Fruit fly (Drosophila melanogaster) whole organism, embryonic: Measurements from ENCODE around the gene CG33939.

Experiments
- Adf1 ChIP-seq: fragments of 200-800 bp; sonication (Bioruptor generic); IDR thresholded peaks from 2 replicates; pipeline ENCODE4 v1.3.6; 2022; ENCODE audit warnings: missing biosample characterization, missing genetic modification characterization
- Antp ChIP-seq: fragments of 200-800 bp; sonication (Bioruptor generic); optimal IDR thresholded peaks from 3 replicates; lab custom pipeline; 2016; ENCODE audit warnings: missing biosample characterization, missing genetic modification characterization
- B-H1 ChIP-seq: fragments of 200-800 bp; sonication (Bioruptor generic); IDR thresholded peaks from 3 replicates; pipeline ENCODE4 v1.3.6; 2022; ENCODE audit warnings: missing biosample characterization, missing genetic modification characterization
- CG10274 ChIP-seq: fragments of 200-800 bp; sonication (Bioruptor generic); optimal IDR thresholded peaks from 3 replicates; lab custom pipeline; 2017; ENCODE audit warnings: missing biosample characterization, mild to moderate bottlenecking, missing genetic modification characterization
- CG12299 ChIP-seq: fragments of 200-800 bp; sonication (Bioruptor generic); optimal IDR thresholded peaks from 2 replicates; lab custom pipeline; 2018; ENCODE audit warnings: missing biosample characterization, mild to moderate bottlenecking, missing genetic modification characterization
- CG12391 ChIP-seq: fragments of 200-800 bp; sonication (Bioruptor generic); optimal IDR thresholded peaks from 3 replicates; lab custom pipeline; 2018; ENCODE audit warnings: missing biosample characterization, mild to moderate bottlenecking, missing genetic modification characterization, moderate library complexity
- CG14441 ChIP-seq: fragments of 200-800 bp; sonication (Bioruptor generic); IDR thresholded peaks from 2 replicates; pipeline ENCODE4 v1.3.6; 2022; ENCODE audit warnings: missing biosample characterization, missing genetic modification characterization
- CG17359 ChIP-seq: fragments of 200-800 bp; sonication (Bioruptor generic); optimal IDR thresholded peaks from 3 replicates; lab custom pipeline; 2018; ENCODE audit warnings: missing biosample characterization, mild to moderate bottlenecking, missing genetic modification characterization, moderate library complexity
- CG17385 ChIP-seq: fragments of 200-800 bp; sonication (Bioruptor generic); optimal IDR thresholded peaks from 3 replicates; lab custom pipeline; 2018; ENCODE audit warnings: missing biosample characterization, mild to moderate bottlenecking, missing genetic modification characterization
- CG17802 ChIP-seq: fragments of 200-800 bp; sonication (Bioruptor generic); optimal IDR thresholded peaks from 2 replicates; lab custom pipeline; 2018; ENCODE audit warnings: missing biosample characterization, mild to moderate bottlenecking, missing genetic modification characterization, moderate library complexity
- CG2712 ChIP-seq: fragments of 200-800 bp; optimal IDR thresholded peaks from 3 replicates; lab custom pipeline; 2019; ENCODE audit warnings: missing biosample characterization, mild to moderate bottlenecking, missing genetic modification characterization, moderate library complexity
- CG7556 ChIP-seq: fragments of 200-800 bp; sonication (Bioruptor generic); optimal IDR thresholded peaks from 2 replicates; lab custom pipeline; 2017; ENCODE audit warnings: missing biosample characterization, mild to moderate bottlenecking, missing genetic modification characterization
- CG8290 ChIP-seq, 3 experiments: fragments of 200-800 bp; sonication (Bioruptor generic); optimal IDR thresholded peaks; 2 replicates each; lab custom pipeline; 2016 to 2019; ENCODE audit warnings: missing biosample characterization in 3 of 3, missing genetic modification characterization in 3 of 3, mild to moderate bottlenecking in 2 of 3, moderate library complexity in 1 of 3
- CG8359 ChIP-seq: fragments of 200-800 bp; sonication (Bioruptor generic); optimal IDR thresholded peaks from 2 replicates; lab custom pipeline; 2017; ENCODE audit warnings: missing biosample characterization, mild to moderate bottlenecking, missing genetic modification characterization, borderline replicate concordance
- Chrac-16 ChIP-seq: fragments of 200-800 bp; sonication (Bioruptor generic); optimal IDR thresholded peaks from 3 replicates; lab custom pipeline; 2016; ENCODE audit warnings: missing biosample characterization, missing genetic modification characterization
- Dek ChIP-seq: fragments of 200-800 bp; sonication (Bioruptor generic); optimal IDR thresholded peaks from 3 replicates; lab custom pipeline; 2019; ENCODE audit warnings: missing biosample characterization, mild to moderate bottlenecking, missing genetic modification characterization, moderate library complexity
- E2f1 ChIP-seq: fragments of 200-800 bp; sonication (Bioruptor generic); IDR thresholded peaks from 2 replicates; pipeline ENCODE4 v1.3.6; 2022; ENCODE audit warnings: missing biosample characterization, missing genetic modification characterization
- Eip74EF ChIP-seq, 2 experiments: fragments of 200-800 bp in 1 of 2; fragments of >200 bp in 1 of 2; sonication (Bioruptor generic) in 1 of 2; optimal IDR thresholded peaks; 2 replicates each; lab custom pipeline; 2017 to 2019; ENCODE audit warnings: missing biosample characterization in 2 of 2, missing genetic modification characterization in 2 of 2, mild to moderate bottlenecking in 1 of 2, moderate library complexity in 1 of 2
- Ets65A ChIP-seq: fragments of 200-800 bp; sonication (Bioruptor generic); peaks from one replicate; lab custom pipeline; 2016; ENCODE audit warnings: missing biosample characterization, missing genetic modification characterization
- Gsc ChIP-seq: fragments of 200-800 bp; sonication (Bioruptor generic); IDR thresholded peaks from 2 replicates; pipeline ENCODE4 v1.3.6; 2022; ENCODE audit warnings: missing biosample characterization, missing genetic modification characterization
- HmgZ ChIP-seq: fragments of 200-800 bp; sonication (Bioruptor generic); optimal IDR thresholded peaks from 2 replicates; lab custom pipeline; 2018; ENCODE audit warnings: missing biosample characterization, mild to moderate bottlenecking, missing genetic modification characterization
- Ptx1 ChIP-seq: fragments of 200-800 bp; sonication (Bioruptor generic); IDR thresholded peaks from 2 replicates; pipeline ENCODE4 v1.3.6; 2022; ENCODE audit warnings: missing biosample characterization, missing genetic modification characterization
- Six4 ChIP-seq: fragments of 200-800 bp; sonication (Bioruptor generic); optimal IDR thresholded peaks from 2 replicates; lab custom pipeline; 2016; ENCODE audit warnings: missing biosample characterization, missing genetic modification characterization
- Sox102F ChIP-seq: fragments of 200-800 bp; sonication (Bioruptor generic); optimal IDR thresholded peaks from 2 replicates; lab custom pipeline; 2018; ENCODE audit warnings: missing biosample characterization, mild to moderate bottlenecking, missing genetic modification characterization, moderate library complexity
- Xbp1 ChIP-seq: fragments of 200-800 bp; sonication (Bioruptor generic); optimal IDR thresholded peaks from 3 replicates; lab custom pipeline; 2016; ENCODE audit warnings: missing biosample characterization, mild to moderate bottlenecking, missing genetic modification characterization
- az2 ChIP-seq: fragments of 200-800 bp; sonication (Bioruptor generic); optimal IDR thresholded peaks from 3 replicates; lab custom pipeline; 2016; ENCODE audit warnings: missing biosample characterization, missing genetic modification characterization
- chif ChIP-seq, 2 experiments: fragments of 200-800 bp; sonication (Bioruptor generic); optimal IDR thresholded peaks; 3 replicates each; lab custom pipeline; 2016; ENCODE audit warnings: missing biosample characterization in 2 of 2, missing genetic modification characterization in 2 of 2
- chinmo ChIP-seq: fragments of 200-800 bp; sonication (Bioruptor generic); IDR thresholded peaks from 4 replicates; pipeline ENCODE4 v1.3.6; 2022; ENCODE audit warnings: missing biosample characterization, missing genetic modification characterization; ENCODE audit not compliant: partially characterized antibody
- chn ChIP-seq: fragments of 200-800 bp; sonication (Bioruptor generic); optimal IDR thresholded peaks from 2 replicates; lab custom pipeline; 2016; ENCODE audit warnings: missing biosample characterization, missing genetic modification characterization
- ci ChIP-seq: fragments of 200-800 bp; sonication (Bioruptor generic); IDR thresholded peaks from 3 replicates; pipeline ENCODE4 v1.3.6; 2022; ENCODE audit warnings: missing biosample characterization, missing genetic modification characterization
- da ChIP-seq: fragments of 200-800 bp; sonication (Bioruptor generic); optimal IDR thresholded peaks from 2 replicates; lab custom pipeline; 2016; ENCODE audit warnings: missing biosample characterization, missing genetic modification characterization
- disco-r ChIP-seq: fragments of 200-800 bp; sonication (Bioruptor generic); optimal IDR thresholded peaks from 2 replicates; lab custom pipeline; 2016; ENCODE audit warnings: missing biosample characterization, missing genetic modification characterization
- dmrt11E ChIP-seq: fragments of 200-800 bp; sonication (Bioruptor generic); optimal IDR thresholded peaks from 3 replicates; lab custom pipeline; 2018; ENCODE audit warnings: missing biosample characterization, mild to moderate bottlenecking, missing genetic modification characterization, moderate library complexity
- dysf ChIP-seq: fragments of 200-800 bp; sonication (Bioruptor generic); IDR thresholded peaks from 3 replicates; pipeline ENCODE4 v1.3.6; 2022; ENCODE audit warnings: missing biosample characterization, missing genetic modification characterization
- gem ChIP-seq: fragments of 200-800 bp; sonication (Bioruptor generic); optimal IDR thresholded peaks from 2 replicates; lab custom pipeline; 2019; ENCODE audit warnings: missing biosample characterization, mild to moderate bottlenecking, missing genetic modification characterization, moderate library complexity
- grau ChIP-seq: fragments of 200-800 bp; optimal IDR thresholded peaks from 3 replicates; lab custom pipeline; 2019; ENCODE audit warnings: missing biosample characterization, mild to moderate bottlenecking, missing genetic modification characterization, moderate library complexity
- h ChIP-seq: fragments of >200 bp; optimal IDR thresholded peaks from 2 replicates; lab custom pipeline; 2017
- her ChIP-seq: fragments of 200-800 bp; sonication (Bioruptor generic); optimal IDR thresholded peaks from 2 replicates; lab custom pipeline; 2016; ENCODE audit warnings: missing biosample characterization, missing genetic modification characterization
- ind ChIP-seq: fragments of 200-800 bp; sonication (Bioruptor generic); optimal IDR thresholded peaks from 3 replicates; lab custom pipeline; 2016; ENCODE audit warnings: missing biosample characterization, missing genetic modification characterization
- knrl ChIP-seq: fragments of 200-800 bp; sonication (Bioruptor generic); IDR thresholded peaks from 3 replicates; pipeline ENCODE4 v1.3.6; 2022; ENCODE audit warnings: missing biosample characterization, missing genetic modification characterization; ENCODE audit not compliant: partially characterized antibody
- lab ChIP-seq: fragments of 200-800 bp; sonication (Bioruptor generic); optimal IDR thresholded peaks from 3 replicates; lab custom pipeline; 2017; ENCODE audit warnings: missing biosample characterization, missing genetic modification characterization, mild to moderate bottlenecking, moderate library complexity, missing genetic modification reagents
- prd ChIP-seq, 3 experiments: fragments of >200 bp in 2 of 3; fragments of 200-800 bp in 1 of 3; sonication (Bioruptor generic) in 1 of 3; optimal IDR thresholded peaks in 2 of 3; IDR thresholded peaks in 1 of 3; 2 replicates in 2 of 3; 3 replicates in 1 of 3; pipeline versions ENCODE4 v1.3.6 to Lab custom; 2017 to 2022; ENCODE audit warnings: missing biosample characterization in 1 of 3, missing genetic modification characterization in 1 of 3
- pum ChIP-seq: fragments of 200-800 bp; sonication (Bioruptor generic); optimal IDR thresholded peaks from 2 replicates; lab custom pipeline; 2016; ENCODE audit warnings: missing biosample characterization, missing genetic modification characterization
- row ChIP-seq: fragments of 200-800 bp; sonication (Bioruptor generic); IDR thresholded peaks from 3 replicates; pipeline ENCODE4 v1.3.6; 2022; ENCODE audit warnings: missing biosample characterization, missing genetic modification characterization
- sisA ChIP-seq: fragments of 200-800 bp; sonication (Bioruptor generic); IDR thresholded peaks from 2 replicates; pipeline ENCODE4 v1.3.6; 2022; ENCODE audit warnings: missing biosample characterization, missing genetic modification characterization
- slbo ChIP-seq: fragments of 200-800 bp; sonication (Bioruptor generic); IDR thresholded peaks from 2 replicates; pipeline ENCODE4 v1.3.6; 2022; ENCODE audit warnings: missing biosample characterization, missing genetic modification characterization
- so ChIP-seq: fragments of 200-800 bp; sonication (Bioruptor generic); IDR thresholded peaks from 3 replicates; pipeline ENCODE4 v1.3.6; 2022; ENCODE audit warnings: missing biosample characterization, missing genetic modification characterization
- tio ChIP-seq: fragments of 200-800 bp; sonication (Bioruptor generic); optimal IDR thresholded peaks from 2 replicates; lab custom pipeline; 2017; ENCODE audit warnings: missing biosample characterization, missing genetic modification characterization, inconsistent platforms
- zfh1 ChIP-seq: fragments of 200-800 bp; sonication (Bioruptor generic); IDR thresholded peaks from 3 replicates; pipeline ENCODE4 v1.3.6; 2022; ENCODE audit warnings: missing biosample characterization, missing genetic modification characterization

CG33939 gene

dm6 chrX:19172955-19173354, 1.7 kb downstream of the CG33939 start (continued):
- TF ChIP-seq CG17802 (tag; lab: Kevin White, UChicago), result no peak
- TF ChIP-seq ind (GFP tag; lab: Kevin White, UChicago), result peak; percentile 27
- peak; percentile 15 for TF ChIP-seq CG7556 (GFP tag; lab: Kevin White, UChicago)
- 0 out of 3 replicates have a peak, but pooled peaks have one; percentile 14 for TF ChIP-seq ci (GFP tag; lab: Robert Waterston, UW)
- peak; percentile 5 for TF ChIP-seq CG17385
- TF ChIP-seq Chrac-16 (GFP tag; lab: Kevin White, UChicago), result peak; percentile 33
- 0 out of 2 replicates have a peak, but pooled peaks have one; percentile 6 for TF ChIP-seq E2f1 (GFP tag; lab: Robert Waterston, UW)
- TF ChIP-seq Sox102F (GFP tag; lab: Kevin White, UChicago), result peak; percentile 28
- TF ChIP-seq dysf (GFP tag; lab: Robert Waterston, UW), result 0 out of 3 replicates have a peak, but pooled peaks have one; percentile 36
- no peak for TF ChIP-seq CG10274 (GFP tag; lab: Kevin White, UChicago)
- no peak for TF ChIP-seq CG8290 (GFP tag; optimal IDR thresholded peaks at IDR 0.05; lab: Kevin White, UChicago)
- peak in 1 of 2 experiments; percentile 27 for TF ChIP-seq CG8290 (tag; optimal IDR thresholded peaks at IDR 0.05; lab: Kevin White, UChicago)
- peak; percentile 6 for TF ChIP-seq CG12391 (tag; lab: Kevin White, UChicago)
- no peak for TF ChIP-seq Eip74EF (GFP tag; optimal IDR thresholded peaks at IDR 0.05; lab: Kevin White, UChicago)
- TF ChIP-seq chif (GFP tag; optimal IDR thresholded peaks at IDR 0.05; lab: Kevin White, UChicago), result peak; percentile 17 to 57
- TF ChIP-seq da, result no peak
- 0 out of 3 replicates have a peak, but pooled peaks have one; percentile 26 for TF ChIP-seq so (GFP tag; lab: Robert Waterston, UW)
- TF ChIP-seq Antp (GFP tag; lab: Kevin White, UChicago), result peak; percentile 19
- TF ChIP-seq Dek (tag; lab: Kevin White, UChicago), result no peak
- no peak for TF ChIP-seq prd (optimal IDR thresholded peaks at IDR 0.05; lab: Kevin White, UChicago)
- peak; percentile 52; the same call in 1 of the 3 replicates for TF ChIP-seq prd (GFP tag; IDR thresholded peaks at IDR 0.05; lab: Robert Waterston, UW)
- peak; percentile 19; the same call in 1 of the 2 replicates for TF ChIP-seq CG14441 (GFP tag; lab: Robert Waterston, UW)
- peak; percentile 41 for TF ChIP-seq gem (tag; lab: Kevin White, UChicago)
- no peak for TF ChIP-seq Six4 (GFP tag; lab: Kevin White, UChicago)
- no peak for TF ChIP-seq HmgZ
- TF ChIP-seq az2 (GFP tag; lab: Kevin White, UChicago), result peak; percentile 9
- 0 out of 3 replicates have a peak, but pooled peaks have one; percentile 18 for TF ChIP-seq zfh1 (GFP tag; lab: Robert Waterston, UW)
- TF ChIP-seq chn (GFP tag; lab: Kevin White, UChicago), result peak; percentile 4
- no peak for TF ChIP-seq disco-r (GFP tag; lab: Kevin White, UChicago)
- no peak for TF ChIP-seq dmrt11E (tag; lab: Kevin White, UChicago)
- TF ChIP-seq Ptx1, result peak; percentile 39; the same call in 1 of the 2 replicates
- TF ChIP-seq tio (GFP tag; lab: Kevin White, UChicago), result peak; percentile 8
- peak; percentile 15 for TF ChIP-seq grau (tag; lab: Kevin White, UChicago)
- peak; percentile 18 for TF ChIP-seq her (GFP tag; lab: Kevin White, UChicago)
- no peak for TF ChIP-seq h (lab: Kevin White, UChicago)
- TF ChIP-seq Ets65A (GFP tag; lab: Kevin White, UChicago), result peak; percentile 30
- TF ChIP-seq row, result peak; percentile 40; the same call in 1 of the 3 replicates
- no peak for TF ChIP-seq B-H1 (GFP tag; lab: Robert Waterston, UW)
- no peak for TF ChIP-seq knrl (GFP tag; lab: Robert Waterston, UW)
- TF ChIP-seq slbo (GFP tag; lab: Robert Waterston, UW), result peak; percentile 39
- TF ChIP-seq Xbp1 (GFP tag; lab: Kevin White, UChicago), result peak; percentile 29
- no peak for TF ChIP-seq chinmo
- TF ChIP-seq sisA (GFP tag; lab: Robert Waterston, UW), result 0 out of 2 replicates have a peak, but pooled peaks have one; percentile 33
- no peak for TF ChIP-seq CG8359
- no peak for TF ChIP-seq CG12299
- TF ChIP-seq Gsc (GFP tag; lab: Robert Waterston, UW), result no peak
- TF ChIP-seq lab (GFP tag; lab: Kevin White, UChicago), result peak; percentile 11
- TF ChIP-seq Adf1 (GFP tag; lab: Robert Waterston, UW), result 0 out of 2 replicates have a peak, but pooled peaks have one; percentile 8
- no peak for TF ChIP-seq pum
- TF ChIP-seq CG17359 (tag; lab: Kevin White, UChicago), result peak; percentile 0
- peak; percentile 0 for TF ChIP-seq CG2712 (tag; lab: Kevin White, UChicago)
